Worm (Caenorhabditis elegans): ENCODE measurements around the gene C09H10.4.

ce11 chrII:11089356-11089755, 10.6 kb upstream of the C09H10.4 start, which contains the start of gene unc-53:
- no peak for TF ChIP-seq efl-3 (GFP tag; optimal IDR thresholded peaks at IDR 0.05)
- no peak for TF ChIP-seq unc-30 (tag; optimal IDR thresholded peaks at IDR 0.05)
- no peak for TF ChIP-seq hpl-2 (GFP tag; optimal IDR thresholded peaks at IDR 0.05)
- TF ChIP-seq nhr-28 (tag; optimal IDR thresholded peaks at IDR 0.05): no peak
- no peak for TF ChIP-seq egl-27 (tag; optimal IDR thresholded peaks at IDR 0.05)
- no peak for TF ChIP-seq nhr-77 (tag; optimal IDR thresholded peaks at IDR 0.05)
- no peak for TF ChIP-seq dpl-1 (GFP tag; optimal IDR thresholded peaks at IDR 0.05)
- no peak for TF ChIP-seq snpc-4 (tag; optimal IDR thresholded peaks at IDR 0.05)
- no peak for TF ChIP-seq jun-1 (tag; optimal IDR thresholded peaks at IDR 0.05)
- no peak for TF ChIP-seq Y116A8C.19 (tag; optimal IDR thresholded peaks at IDR 0.05; ENCODE audit: borderline replicate concordance)

All from whole organism, L1 larva.